Worm (Caenorhabditis elegans) whole organism, L4 larva: ENCODE results near the gene paqr-1.

ENCODE experiments used
- F10B5.3 ChIP-seq: sonication (generic microtip); optimal IDR thresholded peaks from 2 replicates; lab custom pipeline; 2016; ENCODE audit warnings: mild to moderate bottlenecking, missing genetic modification characterization, missing compliant biosample characterization
- Y48G9A.11 ChIP-seq: fragments of 200-800 bp; sonication (Bioruptor generic); IDR thresholded peaks from 2 replicates; pipeline ENCODE4 v1.3.6; 2022; ENCODE audit warnings: missing genetic modification reagents, missing genetic modification characterization, missing compliant biosample characterization
- Y5F2A.4 ChIP-seq: fragments of 200-800 bp; sonication (Bioruptor generic); optimal IDR thresholded peaks from 2 replicates; lab custom pipeline; 2018; ENCODE audit warnings: mild to moderate bottlenecking, missing genetic modification characterization, missing compliant biosample characterization
- ZK337.2 ChIP-seq: fragments of 200-800 bp; sonication (Bioruptor generic); IDR thresholded peaks from 2 replicates; pipeline ENCODE4 v1.3.6; 2022; ENCODE audit warnings: missing genetic modification reagents, missing genetic modification characterization, missing compliant biosample characterization
- ZK546.5 ChIP-seq, 2 experiments: sonication (generic microtip); optimal IDR thresholded peaks; 2 replicates each; lab custom pipeline; 2017; ENCODE audit warnings: missing biosample characterization in 2 of 2, missing genetic modification characterization in 2 of 2
- ceh-28 ChIP-seq: fragments of 150-350 bp; optimal IDR thresholded peaks from 2 replicates; lab custom pipeline; 2014; ENCODE audit warnings: missing biosample characterization, missing genetic modification reagents, missing genetic modification characterization
- ceh-32 ChIP-seq: sonication (generic microtip); optimal IDR thresholded peaks from 2 replicates; lab custom pipeline; 2016; ENCODE audit warnings: mild to moderate bottlenecking, missing genetic modification characterization, missing compliant biosample characterization; ENCODE audit not compliant: poor library complexity
- ces-1 ChIP-seq: fragments of 150-350 bp; sonication (generic microtip); optimal IDR thresholded peaks from 4 replicates; lab custom pipeline; 2014; ENCODE audit warnings: missing biosample characterization, missing genetic modification reagents, missing genetic modification characterization
- cey-2 ChIP-seq: sonication (generic microtip); optimal IDR thresholded peaks from 3 replicates; lab custom pipeline; 2017; ENCODE audit warnings: missing genetic modification characterization, mild to moderate bottlenecking, missing compliant biosample characterization, antibody characterized with exemption, borderline replicate concordance; ENCODE audit not compliant: insufficient read depth
- daf-12 ChIP-seq: fragments of 150-350 bp; optimal IDR thresholded peaks from 2 replicates; lab custom pipeline; 2014; ENCODE audit warnings: missing biosample characterization, missing genetic modification reagents, missing genetic modification characterization
- daf-16 ChIP-seq, 3 experiments: sonication (generic microtip); optimal IDR thresholded peaks; 2 replicates each; lab custom pipeline; 2016 to 2017; ENCODE audit warnings: missing genetic modification characterization in 3 of 3, missing genetic modification reagents in 3 of 3, mild to moderate bottlenecking in 2 of 3, missing compliant biosample characterization in 2 of 3, missing biosample characterization in 1 of 3, moderate library complexity in 1 of 3
- daf-19 ChIP-seq: fragments of 200-800 bp; sonication (Bioruptor generic); conservative IDR thresholded peaks from 2 replicates; pipeline ENCODE4 v1.3.6; 2022; ENCODE audit warnings: missing genetic modification characterization, missing compliant biosample characterization
- dmd-9 ChIP-seq: fragments of 200-800 bp; sonication (Bioruptor generic); IDR thresholded peaks from 2 replicates; pipeline ENCODE4 v1.3.6; 2022; ENCODE audit warnings: missing genetic modification reagents, missing genetic modification characterization, missing compliant biosample characterization
- dpl-1 ChIP-seq: fragments of 150-350 bp; optimal IDR thresholded peaks from 2 replicates; lab custom pipeline; 2014; ENCODE audit warnings: missing biosample characterization, missing genetic modification reagents, missing genetic modification characterization
- dve-1 ChIP-seq: sonication (generic microtip); optimal IDR thresholded peaks from 2 replicates; lab custom pipeline; 2017; ENCODE audit warnings: antibody characterized with exemption, mild to moderate bottlenecking, missing genetic modification characterization, missing compliant biosample characterization; ENCODE audit not compliant: insufficient read depth
- egl-27 ChIP-seq: sonication (generic microtip); optimal IDR thresholded peaks from 3 replicates; lab custom pipeline; 2017; ENCODE audit warnings: missing biosample characterization, missing genetic modification reagents, missing genetic modification characterization
- fkh-10 ChIP-seq: fragments of 150-350 bp; optimal IDR thresholded peaks from 2 replicates; lab custom pipeline; 2014; ENCODE audit warnings: missing biosample characterization, missing genetic modification reagents, missing genetic modification characterization
- fos-1 ChIP-seq: fragments of 150-350 bp; optimal IDR thresholded peaks from 2 replicates; lab custom pipeline; 2014; ENCODE audit warnings: missing biosample characterization, missing genetic modification characterization
- hif-1 ChIP-seq, 2 experiments: sonication (generic microtip); optimal IDR thresholded peaks; 2 replicates each; lab custom pipeline; 2016 to 2017; ENCODE audit warnings: missing compliant biosample characterization in 2 of 2, missing genetic modification characterization in 2 of 2, missing genetic modification reagents in 2 of 2, missing genotype in 2 of 2, mild to moderate bottlenecking in 1 of 2
- hlh-11 ChIP-seq: fragments of 200-800 bp; sonication (Bioruptor generic); optimal IDR thresholded peaks from 2 replicates; lab custom pipeline; 2018; ENCODE audit warnings: mild to moderate bottlenecking, missing genetic modification characterization, missing compliant biosample characterization
- hlh-30 ChIP-seq: sonication (generic microtip); optimal IDR thresholded peaks from 2 replicates; lab custom pipeline; 2017; ENCODE audit warnings: antibody characterized with exemption, mild to moderate bottlenecking, missing genetic modification characterization, missing compliant biosample characterization; ENCODE audit not compliant: insufficient read depth
- lin-1 ChIP-seq: fragments of 200-800 bp; sonication (Bioruptor generic); IDR thresholded peaks from 2 replicates; pipeline ENCODE4 v1.3.6; 2022; ENCODE audit warnings: missing genetic modification reagents, missing genetic modification characterization, missing compliant biosample characterization
- lin-38 ChIP-seq: fragments of 200-800 bp; sonication (Bioruptor generic); IDR thresholded peaks from 2 replicates; pipeline ENCODE4 v1.3.6; 2022; ENCODE audit warnings: missing genetic modification reagents, missing genetic modification characterization, missing compliant biosample characterization
- lsy-2 ChIP-seq, 2 experiments: fragments of 150-350 bp in 1 of 2; sonication (generic microtip) in 1 of 2; optimal IDR thresholded peaks; 2 replicates each; lab custom pipeline; 2014 to 2017; ENCODE audit warnings: missing biosample characterization in 2 of 2, missing genetic modification characterization in 2 of 2
- madf-9 ChIP-seq: fragments of 200-800 bp; sonication (Bioruptor generic); conservative IDR thresholded peaks from 2 replicates; pipeline ENCODE4 v1.3.6; 2022; ENCODE audit warnings: missing genetic modification reagents, missing genetic modification characterization, missing compliant biosample characterization
- mdt-29 ChIP-seq: fragments of 200-800 bp; sonication (Bioruptor generic); IDR thresholded peaks from 2 replicates; pipeline ENCODE4 v1.3.6; 2022; ENCODE audit warnings: missing genetic modification reagents, missing genetic modification characterization, missing compliant biosample characterization
- mep-1 ChIP-seq: fragments of 150-350 bp; sonication (generic microtip); optimal IDR thresholded peaks from 3 replicates; lab custom pipeline; 2014; ENCODE audit warnings: missing biosample characterization, missing genetic modification characterization
- nhr-111 ChIP-seq: fragments of 200-800 bp; sonication (Bioruptor generic); optimal IDR thresholded peaks from 2 replicates; lab custom pipeline; 2018; ENCODE audit warnings: mild to moderate bottlenecking, missing genetic modification characterization, missing compliant biosample characterization
- nhr-42 ChIP-seq: fragments of 200-800 bp; sonication (Bioruptor generic); IDR thresholded peaks from 2 replicates; pipeline ENCODE4 v1.3.6; 2022; ENCODE audit warnings: missing genetic modification characterization, missing compliant biosample characterization
- nhr-6 ChIP-seq: fragments of 150-350 bp; optimal IDR thresholded peaks from 2 replicates; lab custom pipeline; 2014; ENCODE audit warnings: missing biosample characterization, missing genetic modification characterization
- nhr-77 ChIP-seq: fragments of 150-350 bp; optimal IDR thresholded peaks from 2 replicates; lab custom pipeline; 2014; ENCODE audit warnings: missing biosample characterization, missing genetic modification characterization
- pha-4 ChIP-seq, 2 experiments: fragments of 150-350 bp in 1 of 2; fragments of 200-800 bp in 1 of 2; sonication (Bioruptor generic) in 1 of 2; IDR thresholded peaks in 1 of 2; optimal IDR thresholded peaks in 1 of 2; 2 replicates each; pipeline versions ENCODE4 v1.3.6 to Lab custom; 2014 to 2022; ENCODE audit warnings: missing genetic modification characterization in 2 of 2, missing genetic modification reagents in 2 of 2, missing biosample characterization in 1 of 2, missing compliant biosample characterization in 1 of 2
- set-16 ChIP-seq: fragments of 200-800 bp; sonication (Bioruptor generic); IDR thresholded peaks from 2 replicates; pipeline ENCODE4 v1.3.6; 2022; ENCODE audit warnings: missing genetic modification reagents, missing genetic modification characterization, missing compliant biosample characterization
- snpc-1.2 ChIP-seq: fragments of 200-800 bp; sonication (Bioruptor generic); IDR thresholded peaks from 2 replicates; pipeline ENCODE4 v1.3.6; 2022; ENCODE audit warnings: missing genetic modification reagents, missing genetic modification characterization, missing compliant biosample characterization
- snpc-4 ChIP-seq: fragments of 150-350 bp; optimal IDR thresholded peaks from 2 replicates; lab custom pipeline; 2014; ENCODE audit warnings: missing biosample characterization, missing genetic modification characterization
- spr-1 ChIP-seq: sonication (generic microtip); optimal IDR thresholded peaks from 2 replicates; lab custom pipeline; 2016; ENCODE audit warnings: mild to moderate bottlenecking, missing genetic modification characterization, missing compliant biosample characterization
- spr-3 ChIP-seq: fragments of 200-800 bp; sonication (Bioruptor generic); optimal IDR thresholded peaks from 2 replicates; lab custom pipeline; 2018; ENCODE audit warnings: mild to moderate bottlenecking, missing genetic modification characterization, missing compliant biosample characterization
- tag-97 ChIP-seq: fragments of 200-800 bp; sonication (Bioruptor generic); IDR thresholded peaks from 2 replicates; pipeline ENCODE4 v1.3.6; 2022; ENCODE audit warnings: missing genetic modification characterization, missing compliant biosample characterization
- vab-7 ChIP-seq: fragments of 200-800 bp; sonication (Bioruptor generic); IDR thresholded peaks from 2 replicates; pipeline ENCODE4 v1.3.6; 2022; ENCODE audit warnings: missing genetic modification reagents, missing genetic modification characterization, missing compliant biosample characterization
- zfp-3 ChIP-seq: fragments of 200-800 bp; sonication (Bioruptor generic); conservative IDR thresholded peaks from 2 replicates; pipeline ENCODE4 v1.3.6; 2022; ENCODE audit warnings: missing genetic modification reagents, missing genetic modification characterization, missing compliant biosample characterization
- ztf-11 ChIP-seq: fragments of 150-350 bp; optimal IDR thresholded peaks from 2 replicates; lab custom pipeline; 2014; ENCODE audit warnings: missing biosample characterization, missing genetic modification characterization
- ztf-7 ChIP-seq: fragments of 150-350 bp; optimal IDR thresholded peaks from 2 replicates; lab custom pipeline; 2014; ENCODE audit warnings: missing biosample characterization, missing genetic modification characterization

The paqr-1 gene

DNA sequence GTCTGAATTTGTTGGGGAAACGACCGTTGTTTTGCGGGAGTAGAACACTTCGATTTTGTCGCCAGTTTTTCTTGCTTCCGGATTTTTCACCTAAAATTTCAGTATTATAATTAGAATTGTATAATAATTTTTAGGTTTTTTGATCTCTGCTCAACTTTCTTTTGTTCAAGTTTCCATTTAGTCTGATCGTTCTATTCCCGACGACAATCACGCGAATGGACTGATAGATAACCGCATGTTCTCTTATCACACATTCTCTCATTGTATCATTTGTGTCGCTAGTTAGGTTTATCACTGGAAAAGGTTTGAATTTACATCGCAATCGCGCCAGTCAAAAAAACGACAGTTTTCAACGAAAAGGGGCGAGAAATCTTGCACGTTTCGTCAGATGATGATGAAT is 373 bp downstream of the paqr-1 start (continued):
- TF ChIP-seq hlh-30 (tag; lab: Kevin White, UChicago): peak; percentile 79
- TF ChIP-seq pha-4 (GFP tag; IDR thresholded peaks at IDR 0.05; lab: Robert Waterston, UW): peak; percentile 42; the same call in 1 of the 2 replicates
- no peak for TF ChIP-seq pha-4 (tag; optimal IDR thresholded peaks at IDR 0.05; lab: Kevin White, UChicago)
- TF ChIP-seq dmd-9 (GFP tag; lab: Robert Waterston, UW): no peak
- TF ChIP-seq daf-12: no peak
- TF ChIP-seq ZK337.2 (GFP tag; lab: Robert Waterston, UW): no peak
- TF ChIP-seq Y48G9A.11 (GFP tag; lab: Robert Waterston, UW): no peak

DNA sequence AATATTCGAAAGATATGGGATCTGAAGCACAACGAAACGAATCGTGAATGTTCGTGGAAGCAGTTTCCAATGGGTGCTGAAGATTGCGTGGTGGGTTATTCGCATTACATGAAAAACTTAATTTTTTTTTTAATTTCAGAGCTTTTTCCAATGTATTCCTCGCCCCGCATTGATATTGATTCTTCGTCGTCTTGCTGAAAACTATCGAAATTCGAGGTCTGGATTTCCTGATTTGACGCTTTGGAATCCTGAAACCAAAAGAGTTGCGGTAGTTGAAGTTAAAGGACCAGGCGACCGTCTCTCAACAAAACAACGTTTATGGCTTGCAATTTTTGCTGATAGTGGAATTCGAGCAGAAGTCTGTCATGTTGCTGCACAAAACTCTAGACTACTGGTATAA is 3.2 kb downstream of the paqr-1 start:
- TF ChIP-seq daf-16 (GFP tag; optimal IDR thresholded peaks at IDR 0.05; lab: Kevin White, UChicago) (no peak), daf-16 (tag; optimal IDR thresholded peaks at IDR 0.05; lab: Kevin White, UChicago) (peak; percentile 79), hlh-11 (peak; percentile 11), ZK546.5 (tag; optimal IDR thresholded peaks at IDR 0.05; lab: Kevin White, UChicago) (no peak), mdt-29 (GFP tag; lab: Robert Waterston, UW) (0 out of 2 replicates have a peak, but pooled peaks have one; percentile 18), dve-1 (tag; lab: Kevin White, UChicago) (peak; percentile 1), ztf-11 (tag; lab: Kevin White, UChicago) (no peak), nhr-42 (0 out of 2 replicates have a peak, but pooled peaks have one; percentile 15)

DNA sequence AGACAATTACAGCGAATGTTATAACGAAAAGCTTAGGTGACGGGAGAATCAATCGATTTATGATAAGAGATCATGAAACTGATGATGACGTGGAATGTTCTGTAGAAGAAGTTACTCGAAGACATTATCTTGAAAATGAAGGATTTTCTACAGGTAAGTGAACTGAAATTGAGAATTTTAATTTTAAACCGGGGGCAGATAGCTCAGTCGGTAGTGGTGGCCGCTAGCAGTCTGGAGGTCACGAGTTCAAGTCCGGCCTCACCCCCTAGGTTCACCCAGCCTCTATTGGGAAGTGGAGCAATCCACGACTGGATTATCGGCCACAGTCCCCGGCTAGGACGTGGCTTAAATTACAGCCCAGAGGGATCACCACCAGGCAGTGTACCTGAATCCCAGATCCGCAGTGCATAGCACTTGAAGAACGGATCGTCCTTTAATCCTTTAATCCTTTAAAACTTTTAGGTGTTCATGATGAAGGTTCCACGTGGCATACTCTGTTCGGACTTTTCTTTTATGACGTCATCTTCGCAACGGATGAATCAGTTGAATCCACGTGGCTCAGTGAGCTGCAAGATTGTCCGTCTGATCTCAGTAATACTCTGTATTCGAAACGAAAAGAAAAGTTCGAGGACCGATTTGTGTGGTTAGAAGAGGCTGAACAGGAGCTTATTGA is 3.7 kb downstream of the paqr-1 start:
- peak; percentile 59; the same call in 1 of the 2 replicates for TF ChIP-seq snpc-1.2 (GFP tag; lab: Robert Waterston, UW)
- peak; percentile 11; the same call in 1 of the 2 replicates for TF ChIP-seq set-16 (GFP tag; lab: Robert Waterston, UW)

DNA sequence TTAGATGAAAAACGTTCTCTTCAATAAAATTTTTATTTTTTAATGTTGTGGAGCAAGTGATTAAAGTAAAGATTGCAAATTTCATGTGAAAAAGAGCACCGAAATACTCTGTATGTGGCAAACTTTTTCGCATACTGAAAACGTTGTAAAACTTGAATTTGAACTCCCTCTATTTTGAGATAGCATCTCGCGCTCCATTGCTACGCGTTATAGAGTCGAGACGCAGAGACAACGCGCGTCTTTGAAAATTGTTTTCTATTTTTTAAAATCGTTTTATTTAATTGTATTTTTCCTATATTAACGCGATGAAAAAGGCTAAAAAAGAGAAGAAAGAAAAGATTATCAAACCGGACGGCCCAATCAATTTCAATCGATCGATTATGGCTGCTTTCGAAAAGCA is 6.6 kb downstream of the paqr-1 start, which contains the start of gene fan-1:
TSS of gene fan-1 (plus strand) at position 78 of the 400 bp plus-strand sequence.
- TF ChIP-seq snpc-4 (tag; lab: Kevin White, UChicago) (no peak), ceh-28 (tag; lab: Kevin White, UChicago) (no peak), dmd-9 (GFP tag; lab: Robert Waterston, UW) (no peak), hif-1 (tag; optimal IDR thresholded peaks at IDR 0.05; lab: Kevin White, UChicago) (no peak), Y5F2A.4 (GFP tag; lab: Kevin White, UChicago) (no peak), pha-4 (GFP tag; IDR thresholded peaks at IDR 0.05; lab: Robert Waterston, UW) (no peak), pha-4 (tag; optimal IDR thresholded peaks at IDR 0.05; lab: Kevin White, UChicago) (no peak), dve-1 (tag; lab: Kevin White, UChicago) (peak; percentile 60), F10B5.3 (no peak), cey-2 (no peak), ceh-32 (tag; lab: Kevin White, UChicago) (no peak), ztf-7 (no peak), fkh-10 (GFP tag; lab: Kevin White, UChicago) (no peak), vab-7 (GFP tag; lab: Robert Waterston, UW) (no peak), zfp-3 (GFP tag; lab: Robert Waterston, UW) (no peak), nhr-111 (GFP tag; lab: Kevin White, UChicago) (no peak), mep-1 (tag; lab: Kevin White, UChicago) (peak; percentile 28), fos-1 (tag; lab: Kevin White, UChicago) (no peak), nhr-77 (tag; lab: Kevin White, UChicago) (no peak), lsy-2 (tag; optimal IDR thresholded peaks at IDR 0.05; lab: Kevin White, UChicago) (peak in 1 of 2 experiments; percentile 70), lin-1 (GFP tag; lab: Robert Waterston, UW) (no peak), lin-38 (GFP tag; lab: Robert Waterston, UW) (peak; percentile 91), nhr-6 (peak; percentile 53), spr-3 (GFP tag; lab: Kevin White, UChicago) (no peak), egl-27 (tag; lab: Kevin White, UChicago) (no peak), set-16 (GFP tag; lab: Robert Waterston, UW) (no peak), spr-1 (no peak), tag-97 (GFP tag; lab: Robert Waterston, UW) (no peak), dpl-1 (GFP tag; lab: Kevin White, UChicago) (peak; percentile 94), ces-1 (GFP tag; lab: Kevin White, UChicago) (no peak), madf-9 (GFP tag; lab: Robert Waterston, UW) (no peak), nhr-42 (0 out of 2 replicates have a peak, but pooled peaks have one; percentile 30), daf-19 (GFP tag; lab: Robert Waterston, UW) (no peak)
